Worm (Caenorhabditis elegans) whole organism, L2 larva: ENCODE results near the gene pid-5.

ENCODE experiments used
- C34F6.9 ChIP-seq: fragments of 150-350 bp; optimal IDR thresholded peaks from 2 replicates; lab custom pipeline; 2014; ENCODE audit warnings: missing biosample characterization, missing genetic modification characterization
- ZK546.5 ChIP-seq: sonication (generic microtip); optimal IDR thresholded peaks from 2 replicates; lab custom pipeline; 2017; ENCODE audit warnings: missing biosample characterization, missing genetic modification characterization
- alr-1 ChIP-seq: fragments of 150-350 bp; optimal IDR thresholded peaks from 2 replicates; lab custom pipeline; 2014; ENCODE audit warnings: missing biosample characterization, missing genetic modification characterization
- aly-2 ChIP-seq: fragments of 150-350 bp; optimal IDR thresholded peaks from 2 replicates; lab custom pipeline; 2014; ENCODE audit warnings: missing biosample characterization, missing genetic modification characterization
- blmp-1 ChIP-seq: sonication (generic microtip); optimal IDR thresholded peaks from 2 replicates; lab custom pipeline; 2017; ENCODE audit warnings: missing genetic modification characterization, mild to moderate bottlenecking, missing compliant biosample characterization, antibody characterized with exemption, moderate library complexity; ENCODE audit not compliant: insufficient read depth
- ceh-16 ChIP-seq: fragments of 150-350 bp; optimal IDR thresholded peaks from 2 replicates; lab custom pipeline; 2014; ENCODE audit warnings: missing biosample characterization, missing genetic modification characterization
- ceh-82 ChIP-seq: fragments of 150-350 bp; optimal IDR thresholded peaks from 2 replicates; lab custom pipeline; 2014; ENCODE audit warnings: missing biosample characterization, missing genetic modification characterization
- crh-2 ChIP-seq: sonication (generic microtip); optimal IDR thresholded peaks from 2 replicates; lab custom pipeline; 2017; ENCODE audit warnings: missing biosample characterization, missing genetic modification characterization
- egl-27 ChIP-seq: sonication (generic microtip); optimal IDR thresholded peaks from 3 replicates; lab custom pipeline; 2017; ENCODE audit warnings: missing biosample characterization, missing genetic modification reagents, missing genetic modification characterization
- fos-1 ChIP-seq: fragments of 150-350 bp; optimal IDR thresholded peaks from 2 replicates; lab custom pipeline; 2014; ENCODE audit warnings: missing biosample characterization, missing genetic modification characterization
- gmeb-1 ChIP-seq: fragments of 150-350 bp; optimal IDR thresholded peaks from 2 replicates; lab custom pipeline; 2014; ENCODE audit warnings: missing biosample characterization, missing genetic modification characterization
- lin-11 ChIP-seq: fragments of 150-350 bp; sonication (generic microtip); optimal IDR thresholded peaks from 2 replicates; lab custom pipeline; 2014; ENCODE audit warnings: missing biosample characterization, missing genetic modification characterization, inconsistent platforms, mixed read lengths
- lin-39 ChIP-seq: fragments of 150-350 bp; optimal IDR thresholded peaks from 2 replicates; lab custom pipeline; 2014; ENCODE audit warnings: missing biosample characterization, missing genetic modification reagents, missing genetic modification characterization
- mab-5 ChIP-seq: fragments of 150-350 bp; optimal IDR thresholded peaks from 2 replicates; lab custom pipeline; 2014; ENCODE audit warnings: missing biosample characterization, missing genetic modification characterization
- mdl-1 ChIP-seq, 2 experiments: fragments of 150-350 bp in 1 of 2; sonication (generic microtip) in 1 of 2; optimal IDR thresholded peaks; 2 replicates each; lab custom pipeline; 2017; ENCODE audit warnings: missing biosample characterization in 2 of 2, missing genetic modification characterization in 2 of 2
- nhr-11 ChIP-seq: fragments of 150-350 bp; optimal IDR thresholded peaks from 2 replicates; lab custom pipeline; 2014; ENCODE audit warnings: missing biosample characterization, missing genetic modification characterization
- nhr-12 ChIP-seq: fragments of 150-350 bp; optimal IDR thresholded peaks from 2 replicates; lab custom pipeline; 2014; ENCODE audit warnings: missing biosample characterization, missing genetic modification characterization
- nhr-129 ChIP-seq: fragments of 150-350 bp; optimal IDR thresholded peaks from 2 replicates; lab custom pipeline; 2014; ENCODE audit warnings: missing biosample characterization, missing genetic modification characterization
- nhr-21 ChIP-seq: fragments of 150-350 bp; optimal IDR thresholded peaks from 2 replicates; lab custom pipeline; 2014; ENCODE audit warnings: missing biosample characterization, missing genetic modification characterization
- nhr-237 ChIP-seq: fragments of 150-350 bp; optimal IDR thresholded peaks from 2 replicates; lab custom pipeline; 2014; ENCODE audit warnings: missing biosample characterization, missing genetic modification characterization
- nhr-25 ChIP-seq: fragments of 150-350 bp; sonication (generic microtip); optimal IDR thresholded peaks from 3 replicates; lab custom pipeline; 2014; ENCODE audit warnings: missing biosample characterization, missing genetic modification characterization
- nhr-6 ChIP-seq: fragments of 150-350 bp; optimal IDR thresholded peaks from 2 replicates; lab custom pipeline; 2014; ENCODE audit warnings: missing biosample characterization, missing genetic modification characterization
- nhr-77 ChIP-seq: fragments of 150-350 bp; optimal IDR thresholded peaks from 2 replicates; lab custom pipeline; 2014; ENCODE audit warnings: missing biosample characterization, missing genetic modification characterization
- peb-1 ChIP-seq: fragments of 150-350 bp; optimal IDR thresholded peaks from 2 replicates; lab custom pipeline; 2014; ENCODE audit warnings: missing biosample characterization, missing genetic modification characterization
- skn-1 ChIP-seq: sonication (generic microtip); optimal IDR thresholded peaks from 2 replicates; lab custom pipeline; 2017; ENCODE audit warnings: missing biosample characterization, missing genetic modification characterization
- sma-3 ChIP-seq: sonication (generic microtip); optimal IDR thresholded peaks from 2 replicates; lab custom pipeline; 2016; ENCODE audit warnings: missing genetic modification reagents, missing genetic modification characterization, missing compliant biosample characterization
- sma-9 ChIP-seq, 2 experiments: fragments of 150-350 bp in 1 of 2; sonication (generic microtip) in 1 of 2; optimal IDR thresholded peaks; 2 replicates each; lab custom pipeline; 2014 to 2016; ENCODE audit warnings: missing genetic modification characterization in 2 of 2, mild to moderate bottlenecking in 1 of 2, missing biosample characterization in 1 of 2, missing compliant biosample characterization in 1 of 2, missing genetic modification reagents in 1 of 2, moderate library complexity in 1 of 2
- snpc-4 ChIP-seq: fragments of 150-350 bp; optimal IDR thresholded peaks from 2 replicates; lab custom pipeline; 2014; ENCODE audit warnings: missing biosample characterization, missing genetic modification characterization
- unc-39 ChIP-seq: fragments of 150-350 bp; optimal IDR thresholded peaks from 2 replicates; lab custom pipeline; 2014; ENCODE audit warnings: missing biosample characterization, missing genetic modification characterization
- zag-1 ChIP-seq: fragments of 150-350 bp; optimal IDR thresholded peaks from 2 replicates; lab custom pipeline; 2014; ENCODE audit warnings: missing biosample characterization, missing genetic modification characterization
- ztf-1 ChIP-seq: fragments of 200-800 bp; sonication (Bioruptor generic); conservative IDR thresholded peaks from 2 replicates; pipeline ENCODE4 v1.3.6; 2022; ENCODE audit warnings: missing genetic modification characterization, missing compliant biosample characterization
- ztf-11 ChIP-seq: sonication (generic microtip); optimal IDR thresholded peaks from 2 replicates; lab custom pipeline; 2017; ENCODE audit warnings: missing biosample characterization, missing genetic modification characterization

The pid-5 gene

ce11 chrV:4170138-4170537, 5.5 kb upstream of the pid-5 start, which contains the start of gene Y45G5AM.7:
Gene Y45G5AM.7 (minus strand): TSS chrV:4170238.
- TF ChIP-seq crh-2 (tag; lab: Kevin White, UChicago): no peak
- no peak for TF ChIP-seq blmp-1 (tag; lab: Kevin White, UChicago)
- TF ChIP-seq nhr-25 (tag; lab: Kevin White, UChicago): no peak
- TF ChIP-seq zag-1 (tag; lab: Kevin White, UChicago): no peak
- TF ChIP-seq ZK546.5 (tag; lab: Kevin White, UChicago): no peak
- no peak for TF ChIP-seq fos-1 (tag; lab: Kevin White, UChicago)
- no peak for TF ChIP-seq alr-1
- no peak for TF ChIP-seq snpc-4 (tag; lab: Kevin White, UChicago)
- no peak for TF ChIP-seq nhr-237 (tag; lab: Kevin White, UChicago)

- TF ChIP-seq skn-1 (tag; lab: Kevin White, UChicago) (no peak), ztf-11 (tag; lab: Kevin White, UChicago) (no peak), zag-1 (tag; lab: Kevin White, UChicago) (no peak), ceh-16 (no peak), ZK546.5 (tag; lab: Kevin White, UChicago) (no peak), egl-27 (no peak), nhr-129 (tag; lab: Kevin White, UChicago) (no peak), ceh-82 (tag; lab: Kevin White, UChicago) (no peak), aly-2 (tag; lab: Kevin White, UChicago) (no peak), blmp-1 (tag; lab: Kevin White, UChicago) (no peak), lin-11 (tag; lab: Kevin White, UChicago) (no peak), sma-3 (GFP tag; lab: Kevin White, UChicago) (no peak)
These were observed 5.6 kb downstream of the pid-5 start for ce11 chrV:4181272-4181671.

ce11 chrV:4181727-4182126, 6.0 kb downstream of the pid-5 start:
- no peak for TF ChIP-seq ztf-1 (GFP tag; lab: Robert Waterston, UW)
- no peak for TF ChIP-seq lin-39
- TF ChIP-seq fos-1 (tag; lab: Kevin White, UChicago): no peak
- TF ChIP-seq mdl-1 (tag; optimal IDR thresholded peaks at IDR 0.05; lab: Kevin White, UChicago): no peak
- no peak for TF ChIP-seq nhr-11 (tag; lab: Kevin White, UChicago)

- no peak for TF ChIP-seq aly-2 (tag; lab: Kevin White, UChicago)
- TF ChIP-seq sma-3 (GFP tag; lab: Kevin White, UChicago): no peak
- TF ChIP-seq blmp-1 (tag; lab: Kevin White, UChicago): no peak
- no peak for TF ChIP-seq ztf-11 (tag; lab: Kevin White, UChicago)
- no peak for TF ChIP-seq gmeb-1 (tag; lab: Kevin White, UChicago)
- TF ChIP-seq mab-5 (tag; lab: Kevin White, UChicago): no peak
- no peak for TF ChIP-seq ZK546.5 (tag; lab: Kevin White, UChicago)
- no peak for TF ChIP-seq ceh-16
- no peak for TF ChIP-seq nhr-11 (tag; lab: Kevin White, UChicago)
These were observed 6.9 kb downstream of the pid-5 start for ce11 chrV:4182546-4182945.

- TF ChIP-seq nhr-6 (tag; lab: Kevin White, UChicago): no peak
- TF ChIP-seq fos-1 (tag; lab: Kevin White, UChicago): peak; percentile 5
- TF ChIP-seq, all 48 proteins: peak for 1
These were observed 10.2 kb downstream of the pid-5 start for ce11 chrV:4185885-4186284.

ce11 chrV:4186453-4187143, 10.9 kb downstream of the pid-5 start:
- no peak for TF ChIP-seq egl-27
- TF ChIP-seq sma-3 (GFP tag; lab: Kevin White, UChicago): peak; percentile 22
- no peak for TF ChIP-seq peb-1 (tag; lab: Kevin White, UChicago)
- no peak for TF ChIP-seq nhr-77 (tag; lab: Kevin White, UChicago)
- no peak for TF ChIP-seq ztf-11 (tag; lab: Kevin White, UChicago)
- no peak for TF ChIP-seq nhr-12 (tag; lab: Kevin White, UChicago)
- TF ChIP-seq nhr-21 (tag; lab: Kevin White, UChicago): peak; percentile 68
- no peak for TF ChIP-seq mab-5 (tag; lab: Kevin White, UChicago)
- no peak for TF ChIP-seq lin-11 (tag; lab: Kevin White, UChicago)
- TF ChIP-seq nhr-25 (tag; lab: Kevin White, UChicago): peak; percentile 37
- TF ChIP-seq C34F6.9: no peak
- TF ChIP-seq sma-9 (GFP tag; optimal IDR thresholded peaks at IDR 0.05; lab: Kevin White, UChicago): peak; percentile 21
- no peak for TF ChIP-seq sma-9 (tag; optimal IDR thresholded peaks at IDR 0.05; lab: Kevin White, UChicago)
- no peak for TF ChIP-seq mdl-1 (tag; optimal IDR thresholded peaks at IDR 0.05; lab: Kevin White, UChicago)
- TF ChIP-seq zag-1 (tag; lab: Kevin White, UChicago): no peak
- peak; percentile 44 for TF ChIP-seq blmp-1 (tag; lab: Kevin White, UChicago)
- no peak for TF ChIP-seq unc-39 (tag; lab: Kevin White, UChicago)
